Fruit fly (Drosophila melanogaster) whole organism, adult: ENCODE data around the gene Nup153.

ENCODE experiments used
- CG11617 ChIP-seq: fragments of 200-800 bp; sonication (Bioruptor generic); optimal IDR thresholded peaks from 2 replicates; lab custom pipeline; 2017; ENCODE audit warnings: mild to moderate bottlenecking, missing biosample characterization, missing genetic modification reagents, missing genetic modification characterization
- CG12768 ChIP-seq: fragments of 200-800 bp; sonication (Bioruptor generic); optimal IDR thresholded peaks from 2 replicates; lab custom pipeline; 2017; ENCODE audit warnings: missing biosample characterization, missing genetic modification characterization, mild to moderate bottlenecking, moderate library complexity, missing genetic modification reagents
- CG14711 ChIP-seq: fragments of 200-800 bp; sonication (Bioruptor generic); optimal IDR thresholded peaks from 2 replicates; lab custom pipeline; 2018; ENCODE audit warnings: missing biosample characterization, mild to moderate bottlenecking, missing genetic modification characterization, moderate library complexity
- CG1620 ChIP-seq: fragments of 200-800 bp; sonication (Bioruptor generic); optimal IDR thresholded peaks from 2 replicates; lab custom pipeline; 2016; ENCODE audit warnings: missing biosample characterization, missing genetic modification characterization
- CG33017 ChIP-seq: fragments of 200-800 bp; sonication (Bioruptor generic); optimal IDR thresholded peaks from 2 replicates; lab custom pipeline; 2018; ENCODE audit warnings: missing biosample characterization, mild to moderate bottlenecking, missing genetic modification characterization, moderate library complexity
- CG5204 ChIP-seq: fragments of 200-800 bp; sonication (Bioruptor generic); optimal IDR thresholded peaks from 2 replicates; lab custom pipeline; 2016; ENCODE audit warnings: missing biosample characterization, missing genetic modification characterization
- CG7045 ChIP-seq: fragments of 200-800 bp; sonication (Bioruptor generic); optimal IDR thresholded peaks from 2 replicates; lab custom pipeline; 2017; ENCODE audit warnings: missing biosample characterization, mild to moderate bottlenecking, missing genetic modification characterization
- CG7101 ChIP-seq: fragments of 200-800 bp; sonication (Bioruptor generic); optimal IDR thresholded peaks from 2 replicates; lab custom pipeline; 2018; ENCODE audit warnings: missing biosample characterization, mild to moderate bottlenecking, missing genetic modification characterization, moderate library complexity
- Clk ChIP-seq: fragments of 200-800 bp; sonication (Bioruptor generic); optimal IDR thresholded peaks from 2 replicates; lab custom pipeline; 2017; ENCODE audit warnings: missing biosample characterization, missing genetic modification characterization
- Crg-1 ChIP-seq: fragments of 200-800 bp; sonication (Bioruptor generic); optimal IDR thresholded peaks from 2 replicates; lab custom pipeline; 2016; ENCODE audit warnings: missing biosample characterization, missing genetic modification characterization
- Hr96 ChIP-seq: fragments of 200-800 bp; sonication (Bioruptor generic); optimal IDR thresholded peaks from 2 replicates; lab custom pipeline; 2016; ENCODE audit warnings: missing biosample characterization, missing genetic modification characterization
- Mnt ChIP-seq: fragments of 200-800 bp; sonication (Bioruptor generic); optimal IDR thresholded peaks from 2 replicates; lab custom pipeline; 2016; ENCODE audit warnings: missing biosample characterization, mild to moderate bottlenecking, missing genetic modification characterization
- bab1 ChIP-seq: fragments of 200-800 bp; sonication (Bioruptor generic); optimal IDR thresholded peaks from 3 replicates; lab custom pipeline; 2019; ENCODE audit warnings: missing biosample characterization, mild to moderate bottlenecking, missing genetic modification characterization, moderate library complexity
- cic ChIP-seq: fragments of 200-800 bp; sonication (Bioruptor generic); optimal IDR thresholded peaks from 2 replicates; lab custom pipeline; 2017; ENCODE audit warnings: missing biosample characterization, mild to moderate bottlenecking, missing genetic modification characterization, moderate library complexity
- cnc ChIP-seq, 2 experiments: fragments of >200 bp; optimal IDR thresholded peaks; 2 replicates each; lab custom pipeline; 2017
- kay ChIP-seq: fragments of 200-800 bp; sonication (Bioruptor generic); peaks from one replicate; lab custom pipeline; 2016; ENCODE audit warnings: missing biosample characterization, missing genetic modification characterization, borderline replicate concordance
- ovo ChIP-seq: fragments of 200-800 bp; sonication (Bioruptor generic); optimal IDR thresholded peaks from 2 replicates; lab custom pipeline; 2016; ENCODE audit warnings: missing biosample characterization, missing genetic modification characterization
- pad ChIP-seq: fragments of 200-800 bp; sonication (Bioruptor generic); optimal IDR thresholded peaks from 3 replicates; lab custom pipeline; 2017; ENCODE audit warnings: missing biosample characterization, missing genetic modification characterization, mild to moderate bottlenecking, moderate library complexity, missing genetic modification reagents
- tj ChIP-seq: fragments of 200-800 bp; sonication (Bioruptor generic); optimal IDR thresholded peaks from 3 replicates; lab custom pipeline; 2017; ENCODE audit warnings: missing biosample characterization, mild to moderate bottlenecking, missing genetic modification characterization, moderate library complexity
- toe ChIP-seq: fragments of 200-800 bp; sonication (Bioruptor generic); optimal IDR thresholded peaks from 2 replicates; lab custom pipeline; 2016; ENCODE audit warnings: missing biosample characterization, missing genetic modification characterization

Gene Nup153

DNA sequence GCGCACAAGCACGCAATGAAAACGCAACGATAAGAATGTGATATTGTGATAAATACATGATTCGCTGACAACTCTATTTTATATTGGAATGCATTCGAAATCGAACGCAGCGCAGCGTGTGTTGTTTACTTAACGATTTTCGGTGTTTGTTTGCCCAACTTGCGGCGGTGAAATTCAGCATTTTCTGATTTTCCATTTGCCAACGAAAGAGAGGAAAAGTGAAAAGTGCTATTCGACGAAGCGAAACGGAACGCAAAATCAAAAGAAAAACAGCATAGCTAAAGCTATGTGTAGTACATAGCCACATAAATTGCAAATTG is 42.0 kb downstream of the Nup153 start:
- TF ChIP-seq tj (GFP tag; lab: Kevin White, UChicago) (peak; percentile 90), CG33017 (tag; lab: Kevin White, UChicago) (no peak), ovo (no peak)

DNA sequence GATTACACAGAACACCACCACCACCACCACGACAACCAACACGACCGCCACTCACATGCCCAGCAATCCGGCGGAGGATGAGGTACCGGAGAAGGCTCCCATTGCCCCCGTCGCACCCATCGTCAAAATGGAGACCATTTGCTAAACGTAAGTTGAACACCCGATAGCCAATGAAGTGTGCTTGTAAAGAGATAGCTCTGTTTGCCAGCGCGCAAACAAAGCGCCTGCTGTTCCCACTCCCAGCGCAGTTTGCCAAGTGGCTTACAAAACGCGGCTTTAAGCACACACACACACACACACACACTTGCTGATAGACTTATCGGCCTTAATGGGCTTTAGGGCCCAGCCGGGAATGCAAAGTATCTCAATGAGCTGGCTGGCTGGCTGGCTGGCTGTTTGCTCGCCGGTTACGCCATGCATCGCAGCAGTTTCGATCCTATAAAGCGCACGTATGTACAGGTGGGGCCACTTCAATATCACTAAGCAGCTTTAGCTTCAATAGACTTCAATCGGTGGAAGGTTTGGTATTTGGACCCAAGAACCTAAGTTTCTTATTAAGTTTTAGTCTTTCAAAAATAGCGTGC is 44.4 kb downstream of the Nup153 start:
- TF ChIP-seq tj (GFP tag; lab: Kevin White, UChicago) (no peak), cnc (optimal IDR thresholded peaks at IDR 0.05; lab: Kevin White, UChicago) (no peak), CG14711 (tag; lab: Kevin White, UChicago) (no peak), CG5204 (no peak), bab1 (no peak), CG7045 (GFP tag; lab: Kevin White, UChicago) (no peak), toe (GFP tag; lab: Kevin White, UChicago) (no peak), Mnt (no peak), CG11617 (GFP tag; lab: Kevin White, UChicago) (no peak), CG12768 (GFP tag; lab: Kevin White, UChicago) (no peak), CG1620 (GFP tag; lab: Kevin White, UChicago) (no peak), CG33017 (tag; lab: Kevin White, UChicago) (no peak), ovo (no peak), Crg-1 (GFP tag; lab: Kevin White, UChicago) (no peak), CG7101 (tag; lab: Kevin White, UChicago) (no peak), Clk (GFP tag; lab: Kevin White, UChicago) (no peak), cic (GFP tag; lab: Kevin White, UChicago) (no peak)

DNA sequence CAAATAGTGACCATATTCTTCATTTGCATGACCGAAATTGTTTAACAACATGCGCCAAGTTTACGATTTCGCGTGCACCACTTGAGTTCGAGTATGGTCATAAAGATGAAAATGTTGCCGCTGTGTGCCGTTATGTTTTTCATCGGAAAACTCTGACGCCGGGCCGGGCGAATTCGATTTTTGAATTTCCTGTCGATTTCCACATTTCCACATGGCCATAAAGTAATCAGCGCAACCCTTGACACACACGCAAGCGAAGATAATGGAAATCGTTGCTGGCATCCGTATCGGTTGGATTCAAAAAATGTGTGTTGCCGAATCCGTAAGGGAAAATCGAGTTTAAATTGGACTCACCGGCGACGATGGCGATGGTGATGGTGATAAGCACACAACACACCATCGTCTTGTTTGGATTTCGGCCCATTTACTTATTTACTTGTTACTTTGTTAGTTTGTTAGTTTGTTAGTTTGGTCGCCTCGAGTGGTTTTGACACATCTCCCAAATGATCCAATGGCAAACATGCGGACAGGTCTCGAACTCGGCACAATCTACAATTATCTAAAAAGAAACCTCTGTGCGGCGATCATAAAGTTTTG is 45.6 kb downstream of the Nup153 start:
- TF ChIP-seq CG7101 (tag; lab: Kevin White, UChicago) (no peak), toe (GFP tag; lab: Kevin White, UChicago) (no peak), CG14711 (tag; lab: Kevin White, UChicago) (no peak), pad (GFP tag; lab: Kevin White, UChicago) (no peak)

DNA sequence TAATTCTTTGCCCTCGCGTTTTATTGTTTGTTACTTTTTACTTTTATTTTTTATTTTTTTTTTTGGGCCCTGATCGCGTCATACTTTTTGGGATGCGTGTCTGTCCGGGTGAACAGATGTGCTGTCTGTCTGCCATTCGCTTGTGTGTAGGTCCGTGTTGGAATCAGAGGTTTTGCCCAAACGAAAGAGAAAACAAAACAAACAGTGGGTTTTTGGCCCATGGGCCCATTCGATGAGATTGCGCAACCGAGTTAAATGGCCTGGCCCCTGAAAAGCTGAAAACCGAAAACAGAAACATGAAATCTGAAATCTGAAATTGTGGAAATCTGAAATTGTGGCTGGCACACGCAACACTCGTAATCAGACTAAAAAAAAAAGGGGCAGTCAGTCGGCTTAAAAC is 46.4 kb downstream of the Nup153 start:
- no peak for TF ChIP-seq CG33017 (tag; lab: Kevin White, UChicago)
- no peak for TF ChIP-seq cnc (optimal IDR thresholded peaks at IDR 0.05; lab: Kevin White, UChicago)
- TF ChIP-seq kay: no peak
- TF ChIP-seq CG1620 (GFP tag; lab: Kevin White, UChicago): no peak
- TF ChIP-seq cic (GFP tag; lab: Kevin White, UChicago): no peak
- TF ChIP-seq pad (GFP tag; lab: Kevin White, UChicago): no peak
- TF ChIP-seq Clk (GFP tag; lab: Kevin White, UChicago): no peak
- no peak for TF ChIP-seq ovo
- no peak for TF ChIP-seq CG5204
- TF ChIP-seq Crg-1 (GFP tag; lab: Kevin White, UChicago): no peak
- TF ChIP-seq CG11617 (GFP tag; lab: Kevin White, UChicago): no peak
- no peak for TF ChIP-seq CG7045 (GFP tag; lab: Kevin White, UChicago)
- TF ChIP-seq toe (GFP tag; lab: Kevin White, UChicago): no peak

DNA sequence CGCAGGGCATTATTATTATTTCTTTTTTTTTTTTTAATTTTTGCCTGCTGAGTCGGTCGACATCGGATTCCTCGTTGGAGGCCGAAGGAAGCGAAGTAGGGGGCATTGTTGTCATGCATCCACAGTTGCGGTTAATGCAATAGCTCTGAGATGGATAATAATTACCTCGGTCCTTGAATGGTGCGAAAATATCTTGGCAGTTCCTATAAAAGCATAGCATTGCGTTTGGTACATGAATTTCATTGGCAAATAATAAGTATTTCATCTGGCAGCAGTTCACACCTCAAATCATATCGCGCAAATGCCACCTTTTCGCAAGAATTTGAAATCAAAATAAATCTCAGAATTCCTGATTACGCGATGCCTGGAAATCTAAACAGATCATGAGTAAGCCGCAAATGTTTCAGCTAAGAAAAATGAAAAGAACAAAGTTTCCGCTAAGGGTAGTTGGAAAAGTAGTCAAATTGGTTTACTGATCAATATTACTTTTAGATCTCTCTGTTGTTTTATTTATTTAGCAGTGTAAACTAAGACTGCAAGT is 48.1 kb downstream of the Nup153 start:
- TF ChIP-seq CG33017 (tag; lab: Kevin White, UChicago) (no peak), cic (GFP tag; lab: Kevin White, UChicago) (no peak), cnc (optimal IDR thresholded peaks at IDR 0.05; lab: Kevin White, UChicago) (no peak), Mnt (no peak), CG7101 (tag; lab: Kevin White, UChicago) (no peak), toe (GFP tag; lab: Kevin White, UChicago) (no peak), kay (no peak), tj (GFP tag; lab: Kevin White, UChicago) (no peak), pad (GFP tag; lab: Kevin White, UChicago) (no peak), CG14711 (tag; lab: Kevin White, UChicago) (no peak), ovo (no peak), Hr96 (GFP tag; lab: Kevin White, UChicago) (no peak), CG7045 (GFP tag; lab: Kevin White, UChicago) (no peak), bab1 (no peak), Crg-1 (GFP tag; lab: Kevin White, UChicago) (no peak), CG1620 (GFP tag; lab: Kevin White, UChicago) (no peak)

DNA sequence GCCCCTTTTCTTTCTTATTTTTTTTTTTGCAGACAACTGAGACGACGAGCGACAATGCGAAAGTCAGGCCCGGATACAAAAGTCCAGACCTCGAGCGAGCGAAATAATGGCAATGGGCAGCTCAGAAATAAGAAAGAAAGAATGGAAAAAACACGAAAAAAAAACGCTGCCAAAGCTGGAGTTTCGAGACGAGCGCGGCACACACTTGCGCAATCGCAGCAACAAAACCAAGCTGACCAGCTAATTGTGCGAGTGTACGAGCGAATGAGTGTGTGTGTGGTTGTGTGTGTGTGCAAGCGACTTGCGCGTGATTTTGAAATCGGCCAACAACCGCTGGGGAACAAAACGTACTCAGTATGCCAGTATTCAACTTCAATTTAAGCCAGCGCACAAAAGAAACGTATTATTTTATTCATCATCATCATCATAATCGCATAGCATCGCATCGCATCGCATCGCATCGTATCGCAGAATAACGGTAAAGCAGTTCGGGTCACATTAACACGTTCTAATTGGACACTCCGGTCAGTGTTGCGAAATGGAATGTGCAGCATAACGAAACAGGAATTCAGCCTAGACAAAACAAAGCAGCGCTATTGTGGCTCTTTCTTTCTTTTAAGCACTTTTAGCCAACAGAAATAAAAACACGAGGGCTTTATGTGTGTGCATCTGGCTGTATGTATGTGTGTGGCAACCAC is 48.8 kb downstream of the Nup153 start:
- TF ChIP-seq tj (GFP tag; lab: Kevin White, UChicago) (peak; percentile 85), cnc (optimal IDR thresholded peaks at IDR 0.05; lab: Kevin White, UChicago) (no peak)

DNA sequence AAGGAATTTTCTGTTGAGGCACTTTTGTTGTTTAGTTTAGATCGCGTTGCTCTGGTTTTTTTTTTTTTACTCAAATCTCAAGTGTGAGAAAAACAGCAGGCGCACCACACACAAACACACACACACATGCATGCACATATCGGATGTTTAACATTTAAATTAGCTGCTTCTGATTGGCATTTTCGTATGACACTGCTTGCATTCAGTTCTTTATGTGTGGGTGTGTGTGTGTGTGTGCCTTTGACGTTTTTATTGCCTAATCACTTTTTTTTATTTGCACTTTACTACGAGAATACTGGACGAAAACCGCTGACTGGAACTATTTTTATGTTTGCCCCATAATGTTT is 49.4 kb downstream of the Nup153 start:
- TF ChIP-seq Crg-1 (GFP tag; lab: Kevin White, UChicago): no peak
- TF ChIP-seq tj (GFP tag; lab: Kevin White, UChicago): peak; percentile 81
- no peak for TF ChIP-seq Hr96 (GFP tag; lab: Kevin White, UChicago)
- no peak for TF ChIP-seq CG5204
- no peak for TF ChIP-seq CG1620 (GFP tag; lab: Kevin White, UChicago)
